Fruit fly (Drosophila melanogaster) whole organism, wandering third instar larva: ENCODE measurements around the gene spdi.

Experiments
- Abd-B ChIP-seq: fragments of >200 bp; optimal IDR thresholded peaks from 2 replicates; lab custom pipeline; 2017; ENCODE audit warnings: missing biosample characterization, missing genetic modification characterization
- CG32264 ChIP-seq: fragments of 200-800 bp; sonication (Bioruptor generic); optimal IDR thresholded peaks from 2 replicates; lab custom pipeline; 2016; ENCODE audit warnings: missing biosample characterization, missing genetic modification characterization
- CG9705 ChIP-seq: fragments of 200-800 bp; sonication (Bioruptor generic); optimal IDR thresholded peaks from 2 replicates; lab custom pipeline; 2018; ENCODE audit warnings: missing biosample characterization, mild to moderate bottlenecking, missing genetic modification characterization
- CrebA ChIP-seq: fragments of 200-800 bp; sonication (Bioruptor generic); optimal IDR thresholded peaks from 2 replicates; lab custom pipeline; 2016; ENCODE audit warnings: missing biosample characterization, mild to moderate bottlenecking, missing genetic modification characterization, borderline replicate concordance
- Dfd ChIP-seq: fragments of >200 bp; optimal IDR thresholded peaks from 2 replicates; lab custom pipeline; 2017; ENCODE audit warnings: missing biosample characterization, missing genetic modification characterization
- Dif ChIP-seq: fragments of 200-275, 200-300 bp; sonication (Bioruptor generic); optimal IDR thresholded peaks from 2 replicates; lab custom pipeline; 2018; ENCODE audit warnings: missing biosample characterization, missing genetic modification characterization; ENCODE audit not compliant: partially characterized antibody
- GATAd ChIP-seq: sonication (Bioruptor generic); optimal IDR thresholded peaks from 2 replicates; lab custom pipeline; 2016; ENCODE audit warnings: missing biosample characterization, missing genetic modification characterization
- HLH106 ChIP-seq: fragments of 200-800 bp; optimal IDR thresholded peaks from 3 replicates; lab custom pipeline; 2019; ENCODE audit warnings: missing biosample characterization, mild to moderate bottlenecking, missing genetic modification characterization, moderate library complexity
- Hr78 ChIP-seq: fragments of >200 bp; optimal IDR thresholded peaks from 2 replicates; lab custom pipeline; 2017; ENCODE audit warnings: missing biosample characterization, missing genetic modification characterization
- Hr83 ChIP-seq: fragments of 200-300 bp; sonication (Bioruptor generic); optimal IDR thresholded peaks from 2 replicates; lab custom pipeline; 2016; ENCODE audit warnings: missing biosample characterization, mild to moderate bottlenecking, missing genetic modification characterization, moderate library complexity; ENCODE audit not compliant: poor library complexity, severe bottlenecking
- Mio ChIP-seq: sonication (Bioruptor generic); optimal IDR thresholded peaks from 2 replicates; lab custom pipeline; 2016; ENCODE audit warnings: missing biosample characterization, missing genetic modification characterization
- Myc ChIP-seq: fragments of >200 bp; optimal IDR thresholded peaks from 2 replicates; lab custom pipeline; 2017
- N ChIP-seq: fragments of >200 bp; optimal IDR thresholded peaks from 2 replicates; lab custom pipeline; 2018; ENCODE audit warnings: missing biosample characterization, missing external identifiers, missing genetic modification characterization
- OdsH ChIP-seq: fragments of 200-800 bp; sonication (Bioruptor generic); optimal IDR thresholded peaks from 2 replicates; lab custom pipeline; 2016; ENCODE audit warnings: missing biosample characterization, mild to moderate bottlenecking, missing genetic modification characterization
- Rel ChIP-seq, 2 experiments: fragments of 200-800 bp; sonication (Bioruptor generic) in 1 of 2; optimal IDR thresholded peaks; 2 replicates in 1 of 2; 3 replicates in 1 of 2; lab custom pipeline; 2016 to 2019; ENCODE audit warnings: mild to moderate bottlenecking in 2 of 2, missing biosample characterization in 2 of 2, missing genetic modification characterization in 2 of 2, moderate library complexity in 1 of 2
- Sp1 ChIP-seq: fragments of 200-800 bp; sonication (Bioruptor generic); optimal IDR thresholded peaks from 3 replicates; lab custom pipeline; 2019; ENCODE audit warnings: missing biosample characterization, mild to moderate bottlenecking, missing genetic modification characterization, moderate library complexity
- Vsx2 ChIP-seq: fragments of 200-300, 225-300 bp; sonication (Bioruptor generic); optimal IDR thresholded peaks from 2 replicates; lab custom pipeline; 2018; ENCODE audit warnings: missing biosample characterization, missing genetic modification characterization; ENCODE audit not compliant: partially characterized antibody
- br ChIP-seq: fragments of 200-800 bp; sonication (Bioruptor generic); optimal IDR thresholded peaks from 2 replicates; lab custom pipeline; 2016; ENCODE audit warnings: missing biosample characterization, missing genetic modification characterization
- brk ChIP-seq: fragments of 200-800 bp; sonication (Bioruptor generic); optimal IDR thresholded peaks from 2 replicates; lab custom pipeline; 2016; ENCODE audit warnings: missing biosample characterization, mild to moderate bottlenecking, missing genetic modification characterization
- dl ChIP-seq, 2 experiments: fragments of 175-275, 200-275 bp in 1 of 2; fragments of 200-275 bp in 1 of 2; sonication (Bioruptor generic); optimal IDR thresholded peaks; lab custom pipeline; 2018; ENCODE audit warnings: mild to moderate bottlenecking in 2 of 2, missing biosample characterization in 2 of 2, missing genetic modification characterization in 2 of 2, moderate library complexity in 2 of 2; ENCODE audit not compliant: partially characterized antibody in 2 of 2, insufficient read depth in 1 of 2
- dmrt93B ChIP-seq: fragments of 200-800 bp; sonication (Bioruptor generic); optimal IDR thresholded peaks from 2 replicates; lab custom pipeline; 2018; ENCODE audit warnings: missing biosample characterization, mild to moderate bottlenecking, missing genetic modification characterization
- dsf ChIP-seq: sonication (Bioruptor generic); optimal IDR thresholded peaks from 2 replicates; lab custom pipeline; 2016; ENCODE audit warnings: missing biosample characterization, missing genetic modification characterization, borderline replicate concordance
- ey ChIP-seq: fragments of 200-800 bp; sonication (Bioruptor generic); optimal IDR thresholded peaks from 2 replicates; lab custom pipeline; 2016; ENCODE audit warnings: missing biosample characterization, missing genetic modification characterization
- foxo ChIP-seq, 2 experiments: fragments of 200-800 bp; sonication (Bioruptor generic); optimal IDR thresholded peaks; 2 replicates in 1 of 2; 3 replicates in 1 of 2; lab custom pipeline; 2016 to 2017; ENCODE audit warnings: missing biosample characterization in 2 of 2, missing genetic modification characterization in 2 of 2
- h ChIP-seq: fragments of 200-800 bp; sonication (Bioruptor generic); optimal IDR thresholded peaks from 3 replicates; lab custom pipeline; 2016; ENCODE audit warnings: missing biosample characterization, mild to moderate bottlenecking, missing genetic modification characterization
- jim ChIP-seq: fragments of 175-275, 200-325 bp; sonication (Bioruptor generic); optimal IDR thresholded peaks from 2 replicates; lab custom pipeline; 2016; ENCODE audit warnings: missing biosample characterization, mild to moderate bottlenecking, missing genetic modification characterization
- lola ChIP-seq: fragments of >200 bp; optimal IDR thresholded peaks from 2 replicates; lab custom pipeline; 2017; ENCODE audit warnings: missing biosample characterization, missing genetic modification characterization
- psq ChIP-seq: fragments of 200-800 bp; sonication (Bioruptor generic); optimal IDR thresholded peaks from 3 replicates; lab custom pipeline; 2017; ENCODE audit warnings: missing biosample characterization, mild to moderate bottlenecking, missing genetic modification characterization, moderate library complexity
- sage ChIP-seq: fragments of 200-800 bp; sonication (Bioruptor generic); optimal IDR thresholded peaks from 2 replicates; lab custom pipeline; 2016; ENCODE audit warnings: missing biosample characterization, mild to moderate bottlenecking, missing genetic modification characterization
- sv ChIP-seq: fragments of 200-800 bp; sonication (Bioruptor generic); optimal IDR thresholded peaks from 3 replicates; lab custom pipeline; 2016; ENCODE audit warnings: missing biosample characterization, missing genetic modification characterization
- tai ChIP-seq: sonication (Bioruptor generic); optimal IDR thresholded peaks from 2 replicates; lab custom pipeline; 2016; ENCODE audit warnings: missing biosample characterization, missing genetic modification characterization
- usp ChIP-seq: fragments of >200 bp; optimal IDR thresholded peaks from 2 replicates; lab custom pipeline; 2017; ENCODE audit warnings: missing biosample characterization, missing genetic modification characterization
- woc ChIP-seq: sonication (Bioruptor generic); optimal IDR thresholded peaks from 2 replicates; lab custom pipeline; 2016; ENCODE audit warnings: missing biosample characterization, mild to moderate bottlenecking, missing genetic modification characterization

spdi gene

DNA sequence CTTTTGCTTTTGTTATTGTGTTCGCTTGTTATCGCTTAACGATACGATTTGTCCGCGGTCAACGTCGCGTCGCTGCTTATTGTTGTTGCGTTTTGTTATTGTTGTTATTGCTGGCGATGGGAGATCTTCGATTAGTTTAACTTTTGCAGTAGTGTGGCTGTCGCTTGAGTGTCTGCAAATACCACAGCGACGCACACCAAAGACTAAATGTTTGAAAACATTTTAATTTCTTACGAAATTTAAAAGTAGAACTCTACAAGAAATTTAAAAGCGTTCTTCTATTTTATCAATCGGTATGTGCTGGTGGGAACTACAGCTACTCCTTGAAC lies at the start of gene spdi:
spdi (minus strand) TSS at position 94 of the 329 bp plus-strand sequence.
- TF ChIP-seq Rel (GFP tag; optimal IDR thresholded peaks at IDR 0.05; lab: Kevin White, UChicago), result no peak
- TF ChIP-seq Rel (tag; optimal IDR thresholded peaks at IDR 0.05; lab: Kevin White, UChicago), result peak; percentile 23
- TF ChIP-seq Myc (lab: Kevin White, UChicago), result peak; percentile 7
- no peak for TF ChIP-seq h (GFP tag; lab: Kevin White, UChicago)
- no peak for TF ChIP-seq jim (GFP tag; lab: Kevin White, UChicago)

- TF ChIP-seq N (GFP tag; lab: Kevin White, UChicago) (no peak), Abd-B (GFP tag; lab: Kevin White, UChicago) (no peak), Hr78 (GFP tag; lab: Kevin White, UChicago) (no peak), Myc (lab: Kevin White, UChicago) (peak; percentile 20), h (GFP tag; lab: Kevin White, UChicago) (no peak)
Measured at dm6 chrX:658021-658420, 38.0 kb upstream of the spdi start.

DNA sequence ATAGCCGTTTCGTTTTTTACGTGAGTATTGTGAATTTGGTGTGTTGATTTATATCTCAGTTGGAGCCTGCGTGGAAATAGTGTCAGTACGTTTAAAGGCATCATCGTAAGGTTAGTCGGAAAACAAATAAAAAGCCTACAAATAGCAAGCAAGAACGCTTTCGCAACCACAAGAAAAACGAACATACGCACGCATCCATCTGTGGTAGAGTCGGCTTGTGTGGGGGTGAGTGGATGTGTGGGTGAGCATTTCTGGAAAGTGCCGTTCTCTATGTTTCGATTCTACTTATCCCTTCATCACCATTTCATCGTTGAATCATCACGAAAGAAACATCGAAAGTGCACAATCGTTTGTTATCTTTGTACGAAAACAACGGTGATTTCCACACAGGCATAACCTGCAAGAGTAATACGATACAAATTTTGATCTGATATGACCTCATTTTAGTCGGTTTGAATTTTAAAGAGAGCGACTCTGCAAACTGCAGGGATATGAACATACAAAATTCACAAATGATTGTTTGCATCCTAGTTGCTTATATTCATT lies 36.5 kb upstream of the spdi start:
- TF ChIP-seq Rel (GFP tag; optimal IDR thresholded peaks at IDR 0.05; lab: Kevin White, UChicago) (no peak), Rel (tag; optimal IDR thresholded peaks at IDR 0.05; lab: Kevin White, UChicago) (peak; percentile 90), Hr78 (GFP tag; lab: Kevin White, UChicago) (no peak)

dm6 chrX:655492-656379 lies 35.7 kb upstream of the spdi start, which contains the start of the genes Hmt4-20 and SkpA:
Gene Hmt4-20 (minus strand): TSS chrX:656033.
Gene SkpA (plus strand): TSS chrX:656114.
- TF ChIP-seq GATAd (GFP tag; lab: Kevin White, UChicago) (no peak), tai (GFP tag; lab: Kevin White, UChicago) (no peak), OdsH (GFP tag; lab: Kevin White, UChicago) (no peak), br (GFP tag; lab: Kevin White, UChicago) (no peak), N (GFP tag; lab: Kevin White, UChicago) (no peak), jim (GFP tag; lab: Kevin White, UChicago) (no peak), dsf (GFP tag; lab: Kevin White, UChicago) (no peak), ey (GFP tag; lab: Kevin White, UChicago) (no peak), Hr83 (peak; percentile 11), dl (GFP tag; optimal IDR thresholded peaks at IDR 0.05; lab: Kevin White, UChicago; ENCODE audit: insufficient read depth in 1 of 2, partially characterized antibody in 2 of 2) (peak in 1 of 2 experiments; percentile 53), CG9705 (GFP tag; lab: Kevin White, UChicago) (no peak), Hr78 (GFP tag; lab: Kevin White, UChicago) (no peak), h (GFP tag; lab: Kevin White, UChicago) (no peak), psq (GFP tag; lab: Kevin White, UChicago) (no peak), sv (GFP tag; lab: Kevin White, UChicago) (no peak), usp (no peak), HLH106 (tag; lab: Kevin White, UChicago) (peak; percentile 9), Mio (GFP tag; lab: Kevin White, UChicago) (no peak), Myc (lab: Kevin White, UChicago) (peak; percentile 59), Dif (GFP tag; lab: Kevin White, UChicago) (peak; percentile 18)

dm6 chrX:654949-655348 lies 35.0 kb upstream of the spdi start:
- TF ChIP-seq Sp1 (GFP tag; lab: Kevin White, UChicago) (peak; percentile 97), HLH106 (tag; lab: Kevin White, UChicago) (peak; percentile 97), h (GFP tag; lab: Kevin White, UChicago) (peak; percentile 98), brk (GFP tag; lab: Kevin White, UChicago) (no peak), Hr78 (GFP tag; lab: Kevin White, UChicago) (no peak), sage (GFP tag; lab: Kevin White, UChicago) (peak; percentile 91), br (GFP tag; lab: Kevin White, UChicago) (peak; percentile 97), jim (GFP tag; lab: Kevin White, UChicago) (peak; percentile 11), tai (GFP tag; lab: Kevin White, UChicago) (no peak), Hr83 (peak; percentile 94), usp (no peak), N (GFP tag; lab: Kevin White, UChicago) (no peak), sv (GFP tag; lab: Kevin White, UChicago) (peak; percentile 95), dmrt93B (GFP tag; lab: Kevin White, UChicago) (peak; percentile 92), Vsx2 (GFP tag; lab: Kevin White, UChicago) (no peak), dsf (GFP tag; lab: Kevin White, UChicago) (peak; percentile 83), CrebA (GFP tag; lab: Kevin White, UChicago) (no peak), foxo (GFP tag; optimal IDR thresholded peaks at IDR 0.05; lab: Kevin White, UChicago) (peak; percentile 82 to 98), lola (GFP tag; lab: Kevin White, UChicago) (no peak), Myc (lab: Kevin White, UChicago) (no peak), Dfd (GFP tag; lab: Kevin White, UChicago) (no peak), OdsH (GFP tag; lab: Kevin White, UChicago) (peak; percentile 95), woc (GFP tag; lab: Kevin White, UChicago) (peak; percentile 93), dl (GFP tag; optimal IDR thresholded peaks at IDR 0.05; lab: Kevin White, UChicago; ENCODE audit: insufficient read depth in 1 of 2, partially characterized antibody in 2 of 2) (no peak), Mio (GFP tag; lab: Kevin White, UChicago) (peak; percentile 87), ey (GFP tag; lab: Kevin White, UChicago) (peak; percentile 98), CG9705 (GFP tag; lab: Kevin White, UChicago) (peak; percentile 96), CG32264 (peak; percentile 91), Abd-B (GFP tag; lab: Kevin White, UChicago) (no peak)
